Worm (Caenorhabditis elegans) whole organism, midembryonic: ENCODE results near the gene nfya-1.

Experiments
- T22C8.4 ChIP-seq: fragments of 200-800 bp; sonication (Bioruptor generic); IDR thresholded peaks from 2 replicates; pipeline ENCODE4 v1.3.6; 2022; ENCODE audit warnings: missing genetic modification characterization, missing compliant biosample characterization
- cog-1 ChIP-seq: sonication (generic microtip); optimal IDR thresholded peaks from 2 replicates; lab custom pipeline; 2016; ENCODE audit warnings: missing genetic modification characterization, missing compliant biosample characterization
- flt-1 ChIP-seq: fragments of 200-800 bp; sonication (Bioruptor generic); IDR thresholded peaks from 2 replicates; pipeline ENCODE4 v1.3.6; 2022; ENCODE audit warnings: missing genetic modification characterization, missing compliant biosample characterization
- klf-2 ChIP-seq: fragments of 200-800 bp; sonication (Bioruptor generic); conservative IDR thresholded peaks from 2 replicates; pipeline ENCODE4 v1.3.6; 2022; ENCODE audit warnings: missing genetic modification reagents, missing genetic modification characterization, missing compliant biosample characterization
- med-1 ChIP-seq: sonication (generic microtip); optimal IDR thresholded peaks from 2 replicates; lab custom pipeline; 2017; ENCODE audit warnings: missing genetic modification characterization, mild to moderate bottlenecking, missing compliant biosample characterization, antibody characterized with exemption, missing genetic modification reagents; ENCODE audit not compliant: insufficient read depth
- ref-1 ChIP-seq: fragments of 200-800 bp; sonication (Bioruptor generic); conservative IDR thresholded peaks from 2 replicates; pipeline ENCODE4 v1.3.6; 2022; ENCODE audit warnings: missing genetic modification reagents, missing genetic modification characterization, missing compliant biosample characterization
- tab-1 ChIP-seq: fragments of 200-800 bp; sonication (Bioruptor generic); IDR thresholded peaks from 2 replicates; pipeline ENCODE4 v1.3.6; 2022; ENCODE audit warnings: missing genetic modification characterization, missing compliant biosample characterization
- ztf-23 ChIP-seq: fragments of 200-800 bp; sonication (Bioruptor generic); IDR thresholded peaks from 2 replicates; pipeline ENCODE4 v1.3.6; 2022; ENCODE audit warnings: missing genetic modification reagents, missing genetic modification characterization, missing compliant biosample characterization
- ztf-29 ChIP-seq: fragments of 200-800 bp; sonication (Bioruptor generic); IDR thresholded peaks from 2 replicates; pipeline ENCODE4 v1.3.6; 2022; ENCODE audit warnings: missing genetic modification reagents, missing genetic modification characterization, missing compliant biosample characterization

nfya-1 gene

ce11 chrX:11917994-11918393 is 28.6 kb downstream of the nfya-1 start, which contains the start of gene Y62H9A.16:
Y62H9A.16 (plus strand) TSS chrX:11918294.
- no peak for TF ChIP-seq ztf-23 (GFP tag; lab: Robert Waterston, UW)
- no peak for TF ChIP-seq ref-1 (GFP tag; lab: Robert Waterston, UW)
- TF ChIP-seq klf-2 (GFP tag; lab: Robert Waterston, UW), result no peak

DNA sequence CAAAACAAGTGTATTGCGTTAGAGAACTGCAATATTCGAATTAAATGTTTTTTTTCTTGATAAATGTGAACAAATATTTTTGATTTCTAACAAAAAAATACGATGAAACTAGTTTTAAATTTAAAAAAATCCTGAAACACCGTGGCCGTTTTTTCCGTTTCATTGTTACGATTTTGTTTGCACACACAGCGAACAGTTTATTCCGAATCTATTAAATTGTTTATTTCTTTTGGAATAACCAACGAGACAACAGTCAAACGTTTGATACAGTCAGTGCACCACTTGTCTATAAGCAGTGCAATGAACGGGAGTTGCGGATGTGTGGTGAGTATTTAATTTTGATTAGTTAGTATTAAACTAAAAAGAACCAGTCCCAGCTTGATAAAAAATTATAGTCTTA is 29.9 kb downstream of the nfya-1 start, which contains the start of gene Y62H9A.13:
TSS of gene Y62H9A.13 (plus strand) at position 301 of the 400 bp plus-strand sequence.
- TF ChIP-seq flt-1 (GFP tag; lab: Robert Waterston, UW) (no peak), klf-2 (GFP tag; lab: Robert Waterston, UW) (no peak), ztf-23 (GFP tag; lab: Robert Waterston, UW) (no peak), tab-1 (no peak), med-1 (no peak), ztf-29 (GFP tag; lab: Robert Waterston, UW) (no peak), T22C8.4 (GFP tag; lab: Robert Waterston, UW) (no peak), ref-1 (GFP tag; lab: Robert Waterston, UW) (no peak), cog-1 (no peak)

- TF ChIP-seq tab-1 (no peak), cog-1 (no peak), ref-1 (GFP tag; lab: Robert Waterston, UW) (no peak), T22C8.4 (GFP tag; lab: Robert Waterston, UW) (no peak), klf-2 (GFP tag; lab: Robert Waterston, UW) (no peak), med-1 (no peak), ztf-23 (GFP tag; lab: Robert Waterston, UW) (no peak), flt-1 (GFP tag; lab: Robert Waterston, UW) (no peak), ztf-29 (GFP tag; lab: Robert Waterston, UW) (no peak)
Measured at ce11 chrX:11913824-11914223, 32.8 kb downstream of the nfya-1 start, which contains the start of gene Y62H9A.12. Y62H9A.12 (plus strand) TSS chrX:11914124.

- TF ChIP-seq ref-1 (GFP tag; lab: Robert Waterston, UW) (no peak), flt-1 (GFP tag; lab: Robert Waterston, UW) (no peak), cog-1 (no peak), tab-1 (no peak), ztf-29 (GFP tag; lab: Robert Waterston, UW) (no peak), ztf-23 (GFP tag; lab: Robert Waterston, UW) (no peak), med-1 (no peak), klf-2 (GFP tag; lab: Robert Waterston, UW) (no peak), T22C8.4 (GFP tag; lab: Robert Waterston, UW) (no peak)
Measured at ce11 chrX:11910046-11910445, 36.6 kb downstream of the nfya-1 start, which contains the start of gene Y62H9A.15. Y62H9A.15 (minus strand) TSS chrX:11910145.

ce11 chrX:11909168-11909567 is 37.5 kb downstream of the nfya-1 start:
- no peak for TF ChIP-seq tab-1
- no peak for TF ChIP-seq ztf-29 (GFP tag; lab: Robert Waterston, UW)
- TF ChIP-seq flt-1 (GFP tag; lab: Robert Waterston, UW), result no peak
- TF ChIP-seq med-1, result no peak
- TF ChIP-seq klf-2 (GFP tag; lab: Robert Waterston, UW), result no peak
- no peak for TF ChIP-seq ref-1 (GFP tag; lab: Robert Waterston, UW)
- TF ChIP-seq cog-1, result no peak
- no peak for TF ChIP-seq T22C8.4 (GFP tag; lab: Robert Waterston, UW)
- no peak for TF ChIP-seq ztf-23 (GFP tag; lab: Robert Waterston, UW)

ce11 chrX:11908226-11908625 is 38.4 kb downstream of the nfya-1 start:
- no peak for TF ChIP-seq klf-2 (GFP tag; lab: Robert Waterston, UW)
- no peak for TF ChIP-seq flt-1 (GFP tag; lab: Robert Waterston, UW)

- TF ChIP-seq ztf-23 (GFP tag; lab: Robert Waterston, UW), result no peak
- TF ChIP-seq klf-2 (GFP tag; lab: Robert Waterston, UW), result no peak
- no peak for TF ChIP-seq T22C8.4 (GFP tag; lab: Robert Waterston, UW)
- no peak for TF ChIP-seq cog-1
- no peak for TF ChIP-seq med-1
- TF ChIP-seq ref-1 (GFP tag; lab: Robert Waterston, UW), result no peak
- TF ChIP-seq flt-1 (GFP tag; lab: Robert Waterston, UW), result no peak
- no peak for TF ChIP-seq ztf-29 (GFP tag; lab: Robert Waterston, UW)
- TF ChIP-seq tab-1, result no peak
Measured at ce11 chrX:11907263-11907662, 39.4 kb downstream of the nfya-1 start, which contains the start of gene Y62H9A.11. Y62H9A.11 (minus strand) TSS chrX:11907363.

DNA sequence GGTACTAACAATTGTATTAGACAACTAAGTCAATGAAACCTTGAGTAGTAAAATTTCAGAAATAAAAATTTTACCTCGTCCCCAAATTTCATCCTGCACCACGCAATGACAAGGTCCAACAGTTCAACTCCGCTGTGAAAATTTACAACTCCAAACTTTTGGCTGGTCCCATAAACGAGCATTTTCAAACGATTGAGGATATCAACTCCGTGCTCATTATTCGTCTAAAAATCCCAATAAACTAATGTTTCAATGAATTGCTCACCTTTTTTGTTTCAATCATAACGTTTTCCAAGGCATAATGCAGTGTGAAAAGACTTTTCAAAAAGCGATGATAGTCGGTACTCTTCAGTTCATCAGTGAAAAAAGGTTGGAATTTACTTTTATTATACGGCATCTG is 40.0 kb downstream of the nfya-1 start:
- TF ChIP-seq ref-1 (GFP tag; lab: Robert Waterston, UW) (no peak), klf-2 (GFP tag; lab: Robert Waterston, UW) (no peak), flt-1 (GFP tag; lab: Robert Waterston, UW) (no peak), T22C8.4 (GFP tag; lab: Robert Waterston, UW) (no peak), ztf-29 (GFP tag; lab: Robert Waterston, UW) (no peak), tab-1 (no peak), med-1 (no peak), cog-1 (no peak), ztf-23 (GFP tag; lab: Robert Waterston, UW) (no peak)

ce11 chrX:11902661-11903060 is 44.0 kb downstream of the nfya-1 start, which contains the start of gene Y62H9A.10:
Y62H9A.10 (minus strand) TSS chrX:11902761.
- TF ChIP-seq ztf-23 (GFP tag; lab: Robert Waterston, UW), result no peak
- no peak for TF ChIP-seq T22C8.4 (GFP tag; lab: Robert Waterston, UW)
- no peak for TF ChIP-seq med-1
- TF ChIP-seq ref-1 (GFP tag; lab: Robert Waterston, UW), result no peak
- TF ChIP-seq tab-1, result no peak
- no peak for TF ChIP-seq cog-1
- TF ChIP-seq klf-2 (GFP tag; lab: Robert Waterston, UW), result no peak
- no peak for TF ChIP-seq ztf-29 (GFP tag; lab: Robert Waterston, UW)
- TF ChIP-seq flt-1 (GFP tag; lab: Robert Waterston, UW), result no peak

ce11 chrX:11899031-11899430 is 47.6 kb downstream of the nfya-1 start:
- TF ChIP-seq flt-1 (GFP tag; lab: Robert Waterston, UW) (no peak), tab-1 (no peak)
